Fruit fly (Drosophila melanogaster): ENCODE results near the gene CG7443.

Gene CG7443

DNA sequence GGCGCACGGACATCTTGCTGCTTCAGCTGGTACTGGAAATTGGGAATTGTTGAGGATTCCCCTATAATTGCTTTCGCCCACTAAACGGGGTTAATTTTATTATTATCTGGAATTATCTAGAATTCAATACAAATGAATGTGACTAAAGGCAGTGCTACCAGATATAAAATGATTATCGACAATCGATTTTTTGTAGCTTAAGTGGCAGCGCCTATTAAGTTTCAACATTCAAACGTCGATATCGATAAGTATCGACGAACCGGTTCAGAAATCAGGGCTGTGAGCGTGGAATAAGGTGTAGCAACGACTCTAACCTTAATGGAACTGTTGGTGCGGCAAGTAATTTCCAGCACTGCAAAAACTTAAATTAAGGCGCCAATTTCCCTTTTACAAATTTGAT lies 19.0 kb upstream of the CG7443 start, which contains the start of gene Sgt1 (continued):
- TF ChIP-seq p53 (GFP tag; optimal IDR thresholded peaks at IDR 0.05) = peak; percentile 22
- peak; percentile 84 for TF ChIP-seq CG14860 (GFP tag; IDR thresholded peaks at IDR 0.05; ENCODE audit: partially characterized antibody)
- peak; percentile 34 for TF ChIP-seq Mad (GFP tag; optimal IDR thresholded peaks at IDR 0.05)
- TF ChIP-seq CG3163 (GFP tag; optimal IDR thresholded peaks at IDR 0.05) = no peak
- peak; percentile 80 for TF ChIP-seq hb (GFP tag; IDR thresholded peaks at IDR 0.05; ENCODE audit: partially characterized antibody)
- TF ChIP-seq Trl (optimal IDR thresholded peaks at IDR 0.05) = no peak
- TF ChIP-seq Trl (GFP tag; optimal IDR thresholded peaks at IDR 0.05) = peak; percentile 63
- peak; percentile 16 for TF ChIP-seq CG17186 (GFP tag; optimal IDR thresholded peaks at IDR 0.05)
- TF ChIP-seq klu (GFP tag; IDR thresholded peaks at IDR 0.05) = no peak
- peak; percentile 85 for TF ChIP-seq Dll (GFP tag; IDR thresholded peaks at IDR 0.05; ENCODE audit: partially characterized antibody)
- TF ChIP-seq Oaz (GFP tag; IDR thresholded peaks at IDR 0.05) = no peak
- no peak for TF ChIP-seq otp (GFP tag; IDR thresholded peaks at IDR 0.05)
- TF ChIP-seq CG13894 (tag; optimal IDR thresholded peaks at IDR 0.05) = no peak
- TF ChIP-seq insv (GFP tag; optimal IDR thresholded peaks at IDR 0.05) = peak in 1 of 2 experiments; percentile 64
- TF ChIP-seq wdn (GFP tag; IDR thresholded peaks at IDR 0.05) = no peak
- no peak for TF ChIP-seq aop (GFP tag; IDR thresholded peaks at IDR 0.05)
- no peak for TF ChIP-seq HHEX (GFP tag; optimal IDR thresholded peaks at IDR 0.05)
- TF ChIP-seq esg (GFP tag; conservative IDR thresholded peaks at IDR 0.05) = no peak
- TF ChIP-seq Adf1 (GFP tag; IDR thresholded peaks at IDR 0.05) = no peak
- TF ChIP-seq sisA (GFP tag; IDR thresholded peaks at IDR 0.05) = no peak
- TF ChIP-seq tna (GFP tag; IDR thresholded peaks at IDR 0.05; ENCODE audit: partially characterized antibody) = peak; percentile 85
- peak; percentile 78 for TF ChIP-seq Myb (GFP tag; optimal IDR thresholded peaks at IDR 0.05)
- TF ChIP-seq CG2116 (GFP tag; optimal IDR thresholded peaks at IDR 0.05) = peak; percentile 84
- TF ChIP-seq toy (GFP tag; IDR thresholded peaks at IDR 0.05) = no peak
- TF ChIP-seq Hr78 (GFP tag; optimal IDR thresholded peaks at IDR 0.05) = no peak
- TF ChIP-seq dmrt11E (tag; optimal IDR thresholded peaks at IDR 0.05) = no peak
- TF ChIP-seq Ravus (GFP tag; IDR thresholded peaks at IDR 0.05) = no peak
- no peak for TF ChIP-seq sqz (GFP tag; optimal IDR thresholded peaks at IDR 0.05)
- TF ChIP-seq CG2120 (GFP tag; optimal IDR thresholded peaks at IDR 0.05) = peak; percentile 77
- peak; percentile 94 for TF ChIP-seq MESR4 (GFP tag; optimal IDR thresholded peaks at IDR 0.05)
- TF ChIP-seq eve (GFP tag; optimal IDR thresholded peaks at IDR 0.05) = no peak
- TF ChIP-seq CG9727 (GFP tag; optimal IDR thresholded peaks at IDR 0.05) = no peak
- peak; percentile 88 for TF ChIP-seq mld (GFP tag; IDR thresholded peaks at IDR 0.05; ENCODE audit: partially characterized antibody)
- TF ChIP-seq CG11085 (GFP tag; IDR thresholded peaks at IDR 0.05) = no peak
- TF ChIP-seq CG10543 (GFP tag; optimal IDR thresholded peaks at IDR 0.05) = peak; percentile 19

DNA sequence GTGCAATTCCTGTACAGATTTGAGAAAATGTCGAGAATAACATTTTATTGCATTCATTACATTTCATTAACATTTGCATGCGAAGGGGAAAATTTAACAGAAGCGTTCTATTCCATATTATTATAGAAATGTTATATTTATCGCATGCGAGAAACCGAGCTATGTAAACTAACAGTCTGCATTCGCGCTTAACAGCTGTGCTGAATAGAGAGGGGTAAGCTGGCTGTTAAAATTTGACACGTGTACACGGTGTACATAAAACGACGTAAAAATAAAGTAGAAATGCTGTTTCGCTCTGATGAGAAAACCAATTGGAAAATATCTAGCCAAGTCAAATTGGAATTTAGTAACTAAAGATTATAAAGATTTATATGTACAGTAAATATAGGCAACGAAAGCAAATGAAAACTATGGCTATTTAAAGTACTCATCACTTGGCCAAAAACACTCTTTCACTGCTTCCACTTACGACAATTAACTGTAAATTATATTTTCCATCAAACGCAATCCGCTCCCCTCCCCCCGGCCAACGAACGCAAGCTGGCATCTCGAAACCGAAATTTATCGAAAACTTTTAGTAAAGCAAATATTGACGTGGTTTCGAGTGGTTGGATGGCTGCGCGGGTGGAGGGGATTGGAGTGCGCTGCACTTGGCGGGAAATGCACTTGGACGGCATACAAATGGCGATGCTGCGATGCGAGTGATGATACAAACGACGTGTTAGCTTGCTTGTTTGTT lies 17.8 kb upstream of the CG7443 start:
- TF ChIP-seq sug (tag; optimal IDR thresholded peaks at IDR 0.05) (no peak), onecut (GFP tag; IDR thresholded peaks at IDR 0.05) (0 out of 2 replicates have a peak, but pooled peaks have one; percentile 5), amos (GFP tag; IDR thresholded peaks at IDR 0.05; ENCODE audit: partially characterized antibody) (peak; percentile 68), CG11247 (GFP tag; IDR thresholded peaks at IDR 0.05) (no peak), Stat92E (GFP tag; optimal IDR thresholded peaks at IDR 0.05) (peak in 1 of 3 experiments; percentile 59), cwo (GFP tag; optimal IDR thresholded peaks at IDR 0.05) (peak; percentile 55), ci (GFP tag; IDR thresholded peaks at IDR 0.05) (0 out of 3 replicates have a peak, but pooled peaks have one; percentile 20), unc-4 (GFP tag; IDR thresholded peaks at IDR 0.05; ENCODE audit: partially characterized antibody) (peak; percentile 15; the same call in 1 of the 2 replicates), trem (tag; optimal IDR thresholded peaks at IDR 0.05) (peak; percentile 6), hkb (optimal IDR thresholded peaks at IDR 0.05) (peak; percentile 22), hkb (GFP tag; IDR thresholded peaks at IDR 0.05) (no peak), ATbp (GFP tag; optimal IDR thresholded peaks at IDR 0.05) (peak; percentile 51), CG3407 (GFP tag; optimal IDR thresholded peaks at IDR 0.05) (peak; percentile 3), insv (GFP tag; optimal IDR thresholded peaks at IDR 0.05) (peak; percentile 98 to 100), sima (GFP tag; optimal IDR thresholded peaks at IDR 0.05) (no peak), Sry-β (GFP tag; optimal IDR thresholded peaks at IDR 0.05) (peak; percentile 73), ham (GFP tag; IDR thresholded peaks at IDR 0.05) (no peak), esg (GFP tag; conservative IDR thresholded peaks at IDR 0.05) (no peak)
